Fruit fly (Drosophila melanogaster) whole organism, prepupa: ENCODE measurements around the gene CG43088.

Experiments used
- CG10631 ChIP-seq: fragments of 200-800 bp; sonication (Bioruptor generic); optimal IDR thresholded peaks from 2 replicates; lab custom pipeline; 2016; ENCODE audit warnings: missing biosample characterization, missing genetic modification characterization
- CG10669 ChIP-seq: fragments of 200-800 bp; sonication (Bioruptor generic); optimal IDR thresholded peaks from 3 replicates; lab custom pipeline; 2018; ENCODE audit warnings: missing biosample characterization, mild to moderate bottlenecking, missing genetic modification characterization, moderate library complexity
- CG11294 ChIP-seq: fragments of 200-800 bp; sonication (Bioruptor generic); IDR thresholded peaks from 2 replicates; pipeline ENCODE4 v1.3.6; 2022; ENCODE audit warnings: missing biosample characterization, missing genetic modification characterization
- CG11762 ChIP-seq: fragments of 200-800 bp; sonication (Bioruptor generic); optimal IDR thresholded peaks from 3 replicates; lab custom pipeline; 2016; ENCODE audit warnings: missing biosample characterization, missing genetic modification characterization; ENCODE audit not compliant: insufficient read depth
- CG11902 ChIP-seq: fragments of 200-800 bp; sonication (Bioruptor generic); optimal IDR thresholded peaks from 3 replicates; lab custom pipeline; 2016; ENCODE audit warnings: missing biosample characterization, missing genetic modification characterization
- CG15336 ChIP-seq: fragments of 200-800 bp; sonication (Bioruptor generic); IDR thresholded peaks from 2 replicates; pipeline ENCODE4 v1.3.6; 2022; ENCODE audit warnings: missing biosample characterization, missing genetic modification characterization
- CG16779 ChIP-seq: fragments of 200-800 bp; sonication (Bioruptor generic); optimal IDR thresholded peaks from 3 replicates; lab custom pipeline; 2017; ENCODE audit warnings: missing biosample characterization, mild to moderate bottlenecking, missing genetic modification characterization
- CG3032 ChIP-seq: fragments of 200-800 bp; optimal IDR thresholded peaks from 2 replicates; lab custom pipeline; 2019; ENCODE audit warnings: missing biosample characterization, mild to moderate bottlenecking, missing genetic modification characterization, moderate library complexity
- CG31627 ChIP-seq: fragments of 200-800 bp; sonication (Bioruptor generic); optimal IDR thresholded peaks from 3 replicates; lab custom pipeline; 2016; ENCODE audit warnings: missing biosample characterization, missing genetic modification characterization
- CG32006 ChIP-seq: fragments of 200-800 bp; sonication (Bioruptor generic); optimal IDR thresholded peaks from 3 replicates; lab custom pipeline; 2017; ENCODE audit warnings: missing biosample characterization, mild to moderate bottlenecking, missing genetic modification characterization
- CG34406 ChIP-seq: fragments of 200-800 bp; sonication (Bioruptor generic); optimal IDR thresholded peaks from 3 replicates; lab custom pipeline; 2016; ENCODE audit warnings: missing biosample characterization, missing genetic modification characterization
- CG3919 ChIP-seq: fragments of 200-800 bp; sonication (Bioruptor generic); optimal IDR thresholded peaks from 3 replicates; lab custom pipeline; 2016; ENCODE audit warnings: missing biosample characterization, missing genetic modification characterization
- CG4318 ChIP-seq: fragments of 200-800 bp; sonication (Bioruptor generic); optimal IDR thresholded peaks from 3 replicates; lab custom pipeline; 2017; ENCODE audit warnings: missing biosample characterization, mild to moderate bottlenecking, missing genetic modification characterization
- CG6163 ChIP-seq: fragments of 200-800 bp; sonication (Bioruptor generic); IDR thresholded peaks from 3 replicates; pipeline ENCODE4 v1.3.6; 2022; ENCODE audit warnings: missing biosample characterization, missing genetic modification characterization
- CG6276 ChIP-seq: fragments of 200-800 bp; sonication (Bioruptor generic); optimal IDR thresholded peaks from 2 replicates; lab custom pipeline; 2017; ENCODE audit warnings: missing biosample characterization, mild to moderate bottlenecking, missing genetic modification characterization
- CG6792 ChIP-seq: fragments of 200-800 bp; sonication (Bioruptor generic); optimal IDR thresholded peaks from 3 replicates; lab custom pipeline; 2016; ENCODE audit warnings: missing biosample characterization, missing genetic modification characterization
- CG6854 ChIP-seq: fragments of 200-800 bp; sonication (Bioruptor generic); optimal IDR thresholded peaks from 2 replicates; lab custom pipeline; 2017; ENCODE audit warnings: missing biosample characterization, mild to moderate bottlenecking, missing genetic modification characterization
- CG7368 ChIP-seq: fragments of 200-800 bp; sonication (Bioruptor generic); optimal IDR thresholded peaks from 3 replicates; lab custom pipeline; 2016; ENCODE audit warnings: missing biosample characterization, missing genetic modification characterization
- CG8319 ChIP-seq: fragments of 200-800 bp; sonication (Bioruptor generic); optimal IDR thresholded peaks from 3 replicates; lab custom pipeline; 2016; ENCODE audit warnings: missing biosample characterization, missing genetic modification characterization
- CG8632 ChIP-seq: fragments of 200-800 bp; sonication (Bioruptor generic); optimal IDR thresholded peaks from 3 replicates; lab custom pipeline; 2016; ENCODE audit warnings: missing biosample characterization, missing genetic modification characterization
- Eip78C ChIP-seq: fragments of 200-800 bp; sonication (Bioruptor generic); peaks from one replicate; lab custom pipeline; 2016; ENCODE audit warnings: missing biosample characterization, missing genetic modification characterization
- Ets21C ChIP-seq: fragments of 200-800 bp; sonication (Bioruptor generic); optimal IDR thresholded peaks from 3 replicates; lab custom pipeline; 2016; ENCODE audit warnings: missing biosample characterization, missing genetic modification characterization
- Ets96B ChIP-seq: fragments of 200-800 bp; optimal IDR thresholded peaks from 2 replicates; lab custom pipeline; 2019; ENCODE audit warnings: missing biosample characterization, mild to moderate bottlenecking, missing genetic modification characterization, moderate library complexity
- Gug ChIP-seq: fragments of 200-800 bp; sonication (Bioruptor generic); IDR thresholded peaks from 2 replicates; pipeline ENCODE4 v1.3.6; 2022; ENCODE audit warnings: missing biosample characterization, missing genetic modification characterization
- Hr39 ChIP-seq: fragments of 200-800 bp; sonication (Bioruptor generic); optimal IDR thresholded peaks from 2 replicates; lab custom pipeline; 2016; ENCODE audit warnings: missing biosample characterization, missing genetic modification characterization
- Hr4 ChIP-seq: fragments of 200-800 bp; sonication (Bioruptor generic); optimal IDR thresholded peaks from 3 replicates; lab custom pipeline; 2016; ENCODE audit warnings: missing biosample characterization, missing genetic modification characterization
- Lpt ChIP-seq: fragments of 200-800 bp; sonication (Bioruptor generic); optimal IDR thresholded peaks from 3 replicates; lab custom pipeline; 2016; ENCODE audit warnings: missing biosample characterization, missing genetic modification characterization
- Met ChIP-seq: fragments of 200-800 bp; sonication (Bioruptor generic); optimal IDR thresholded peaks from 3 replicates; lab custom pipeline; 2016; ENCODE audit warnings: missing biosample characterization, missing genetic modification characterization
- OdsH ChIP-seq: fragments of 200-800 bp; sonication (Bioruptor generic); optimal IDR thresholded peaks from 3 replicates; lab custom pipeline; 2016; ENCODE audit warnings: missing biosample characterization, missing genetic modification characterization
- Smox ChIP-seq: fragments of 200-800 bp; sonication (Bioruptor generic); optimal IDR thresholded peaks from 3 replicates; lab custom pipeline; 2016; ENCODE audit warnings: missing biosample characterization, missing genetic modification characterization
- Sox102F ChIP-seq: fragments of 200-800 bp; sonication (Bioruptor generic); optimal IDR thresholded peaks from 2 replicates; lab custom pipeline; 2016; ENCODE audit warnings: missing biosample characterization, mild to moderate bottlenecking, missing genetic modification characterization
- Sox14 ChIP-seq: fragments of 200-800 bp; sonication (Bioruptor generic); optimal IDR thresholded peaks from 3 replicates; lab custom pipeline; 2016; ENCODE audit warnings: missing biosample characterization, missing genetic modification characterization
- achi ChIP-seq: fragments of 200-800 bp; sonication (Bioruptor generic); optimal IDR thresholded peaks from 3 replicates; lab custom pipeline; 2016; ENCODE audit warnings: missing biosample characterization, missing genetic modification characterization
- acj6 ChIP-seq: fragments of 200-800 bp; sonication (Bioruptor generic); optimal IDR thresholded peaks from 3 replicates; lab custom pipeline; 2016; ENCODE audit warnings: missing biosample characterization, missing genetic modification characterization
- cyc ChIP-seq: fragments of 200-800 bp; sonication (Bioruptor generic); optimal IDR thresholded peaks from 3 replicates; lab custom pipeline; 2016; ENCODE audit warnings: missing biosample characterization, missing genetic modification characterization
- dac ChIP-seq: fragments of 200-800 bp; sonication (Bioruptor generic); optimal IDR thresholded peaks from 2 replicates; lab custom pipeline; 2017; ENCODE audit warnings: missing biosample characterization, mild to moderate bottlenecking, missing genetic modification characterization
- dsx ChIP-seq: fragments of 200-800 bp; optimal IDR thresholded peaks from 3 replicates; lab custom pipeline; 2019; ENCODE audit warnings: missing biosample characterization, mild to moderate bottlenecking, missing genetic modification characterization, moderate library complexity; ENCODE audit not compliant: poor library complexity, severe bottlenecking
- eg ChIP-seq: fragments of 200-800 bp; sonication (Bioruptor generic); IDR thresholded peaks from 3 replicates; pipeline ENCODE4 v1.3.6; 2022; ENCODE audit warnings: missing biosample characterization, missing genetic modification characterization
- esn ChIP-seq: fragments of 200-800 bp; sonication (Bioruptor generic); optimal IDR thresholded peaks from 2 replicates; lab custom pipeline; 2016; ENCODE audit warnings: missing biosample characterization, mild to moderate bottlenecking, missing genetic modification characterization, moderate library complexity
- fd59A ChIP-seq: fragments of 200-800 bp; sonication (Bioruptor generic); optimal IDR thresholded peaks from 2 replicates; lab custom pipeline; 2017; ENCODE audit warnings: missing biosample characterization, mild to moderate bottlenecking, missing genetic modification characterization, missing genetic modification reagents
- fd85E ChIP-seq: fragments of 200-800 bp; sonication (Bioruptor generic); optimal IDR thresholded peaks from 3 replicates; lab custom pipeline; 2016; ENCODE audit warnings: missing biosample characterization, missing genetic modification characterization
- pdm3 ChIP-seq: fragments of 200-800 bp; sonication (Bioruptor generic); optimal IDR thresholded peaks from 3 replicates; lab custom pipeline; 2016; ENCODE audit warnings: missing biosample characterization, missing genetic modification characterization
- spab ChIP-seq: fragments of 200-800 bp; sonication (Bioruptor generic); optimal IDR thresholded peaks from 2 replicates; lab custom pipeline; 2017; ENCODE audit warnings: missing biosample characterization, mild to moderate bottlenecking, missing genetic modification characterization, missing genetic modification reagents
- ss ChIP-seq, 2 experiments: fragments of 200-800 bp; sonication (Bioruptor generic); optimal IDR thresholded peaks; 2 replicates in 1 of 2; 3 replicates in 1 of 2; lab custom pipeline; 2017 to 2018; ENCODE audit warnings: mild to moderate bottlenecking in 2 of 2, missing biosample characterization in 2 of 2, missing genetic modification characterization in 2 of 2, moderate library complexity in 1 of 2
- svp ChIP-seq: fragments of 200-800 bp; sonication (Bioruptor generic); peaks from one replicate; lab custom pipeline; 2016; ENCODE audit warnings: missing biosample characterization, missing genetic modification characterization
- topi ChIP-seq: fragments of 200-800 bp; sonication (Bioruptor generic); optimal IDR thresholded peaks from 3 replicates; lab custom pipeline; 2016; ENCODE audit warnings: missing biosample characterization, missing genetic modification characterization
- vri ChIP-seq: fragments of 200-800 bp; sonication (Bioruptor generic); optimal IDR thresholded peaks from 3 replicates; lab custom pipeline; 2016; ENCODE audit warnings: missing biosample characterization, mild to moderate bottlenecking, missing genetic modification characterization

Gene CG43088

dm6 chrX:14750448-14750847 lies 48.3 kb downstream of the CG43088 start (continued):
- TF ChIP-seq Lpt (GFP tag; lab: Kevin White, UChicago): no peak
- TF ChIP-seq CG11294 (GFP tag; lab: Robert Waterston, UW): no peak
- peak; percentile 80 for TF ChIP-seq Smox
- TF ChIP-seq CG4318 (GFP tag; lab: Kevin White, UChicago): no peak
- peak; percentile 28 for TF ChIP-seq CG3919 (GFP tag; lab: Kevin White, UChicago)
- no peak for TF ChIP-seq fd85E (GFP tag; lab: Kevin White, UChicago)
- peak; percentile 38 for TF ChIP-seq CG10669 (GFP tag; lab: Kevin White, UChicago)
- no peak for TF ChIP-seq dac (GFP tag; lab: Kevin White, UChicago)
- TF ChIP-seq fd59A (GFP tag; lab: Kevin White, UChicago): peak; percentile 12
- peak in 1 of 2 experiments; percentile 23 for TF ChIP-seq ss (GFP tag; optimal IDR thresholded peaks at IDR 0.05; lab: Kevin White, UChicago)
- TF ChIP-seq Ets21C (GFP tag; lab: Kevin White, UChicago): peak; percentile 65
- TF ChIP-seq CG7368 (GFP tag; lab: Kevin White, UChicago): no peak
- peak; percentile 34 for TF ChIP-seq CG10631
- TF ChIP-seq CG31627: peak; percentile 78
- 0 out of 3 replicates have a peak, but pooled peaks have one; percentile 20 for TF ChIP-seq CG6163
- TF ChIP-seq Sox102F: peak; percentile 80
- TF ChIP-seq Ets96B: peak; percentile 39
- TF ChIP-seq pdm3: peak; percentile 60
- peak; percentile 88 for TF ChIP-seq svp
- TF ChIP-seq Gug: no peak
- no peak for TF ChIP-seq CG16779 (tag; lab: Kevin White, UChicago)
- peak; percentile 14 for TF ChIP-seq OdsH
- peak; percentile 25 for TF ChIP-seq CG8632 (GFP tag; lab: Kevin White, UChicago)
- peak; percentile 37 for TF ChIP-seq CG34406 (GFP tag; lab: Kevin White, UChicago)
- TF ChIP-seq achi (GFP tag; lab: Kevin White, UChicago): peak; percentile 34
- peak; percentile 73 for TF ChIP-seq cyc (GFP tag; lab: Kevin White, UChicago)
- peak; percentile 45 for TF ChIP-seq vri (GFP tag; lab: Kevin White, UChicago)
- peak; percentile 26 for TF ChIP-seq dsx (GFP tag; lab: Kevin White, UChicago)
- TF ChIP-seq CG8319 (GFP tag; lab: Kevin White, UChicago): peak; percentile 10

dm6 chrX:14751162-14751561 lies 49.0 kb downstream of the CG43088 start:
- TF ChIP-seq svp (peak; percentile 66), CG10631 (no peak), CG15336 (GFP tag; lab: Robert Waterston, UW) (0 out of 2 replicates have a peak, but pooled peaks have one; percentile 17), Eip78C (GFP tag; lab: Kevin White, UChicago) (peak; percentile 51), CG3032 (tag; lab: Kevin White, UChicago) (no peak), CG6854 (GFP tag; lab: Kevin White, UChicago) (no peak), CG31627 (peak; percentile 1), CG16779 (tag; lab: Kevin White, UChicago) (no peak), Smox (peak; percentile 19), CG3919 (GFP tag; lab: Kevin White, UChicago) (no peak), CG6276 (GFP tag; lab: Kevin White, UChicago) (no peak), Hr39 (no peak), CG6792 (GFP tag; lab: Kevin White, UChicago) (no peak), achi (GFP tag; lab: Kevin White, UChicago) (no peak), CG11294 (GFP tag; lab: Robert Waterston, UW) (no peak), fd85E (GFP tag; lab: Kevin White, UChicago) (no peak), CG10669 (GFP tag; lab: Kevin White, UChicago) (no peak), CG32006 (GFP tag; lab: Kevin White, UChicago) (peak; percentile 18), topi (GFP tag; lab: Kevin White, UChicago) (peak; percentile 38), Met (peak; percentile 32), Ets21C (GFP tag; lab: Kevin White, UChicago) (no peak), CG4318 (GFP tag; lab: Kevin White, UChicago) (no peak), Sox14 (no peak), eg (GFP tag; lab: Robert Waterston, UW) (no peak), CG11762 (GFP tag; lab: Kevin White, UChicago) (no peak), acj6 (GFP tag; lab: Kevin White, UChicago) (no peak), spab (no peak), cyc (GFP tag; lab: Kevin White, UChicago) (peak; percentile 8), Hr4 (no peak), CG11902 (GFP tag; lab: Kevin White, UChicago) (no peak), esn (GFP tag; lab: Kevin White, UChicago) (peak; percentile 28)
- TF ChIP-seq, all 60 proteins: peak for 10
